Fruit fly (Drosophila melanogaster): Measurements from ENCODE around the gene Ir94a.
A peak's percentile ranks its signal among the peaks of the same experiment; 100 is the strongest.

DNA sequence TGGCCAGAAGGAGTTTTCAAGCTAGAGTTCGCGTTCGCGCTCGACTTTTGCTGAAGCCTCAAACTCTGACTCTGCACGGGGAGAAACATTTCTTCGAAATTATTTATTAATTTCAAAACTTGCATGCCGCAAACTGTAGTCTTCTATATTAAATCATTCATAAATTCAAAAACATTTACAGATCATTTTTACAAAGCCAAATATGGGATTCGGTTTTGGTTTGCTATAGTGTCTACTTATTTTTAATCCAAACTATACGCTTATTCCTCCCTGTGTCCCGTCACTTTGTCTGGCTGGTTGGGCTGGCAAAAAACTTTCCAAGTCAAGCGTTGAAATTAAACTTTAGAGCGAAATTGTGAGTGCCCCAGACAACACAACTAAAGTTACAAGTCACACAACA is 35.0 kb downstream of the Ir94a start:
- no peak for TF ChIP-seq CG12605 (GFP tag; IDR thresholded peaks at IDR 0.05)
- TF ChIP-seq CG14655 (GFP tag; optimal IDR thresholded peaks at IDR 0.05), result peak; percentile 17
- TF ChIP-seq Pif1A (GFP tag; optimal IDR thresholded peaks at IDR 0.05), result no peak
- TF ChIP-seq CG4496 (GFP tag; IDR thresholded peaks at IDR 0.05), result no peak
- no peak for TF ChIP-seq CG9948 (tag; optimal IDR thresholded peaks at IDR 0.05)
- TF ChIP-seq D1 (tag; optimal IDR thresholded peaks at IDR 0.05), result no peak
- no peak for TF ChIP-seq CG8159 (tag; optimal IDR thresholded peaks at IDR 0.05)
- TF ChIP-seq fd96Ca (GFP tag; IDR thresholded peaks at IDR 0.05), result no peak
- no peak for TF ChIP-seq CG13204 (GFP tag; optimal IDR thresholded peaks at IDR 0.05)
- peak; percentile 26; the same call in 1 of the 2 replicates for TF ChIP-seq CG32121 (GFP tag; IDR thresholded peaks at IDR 0.05)
